Worm (Caenorhabditis elegans) whole organism, L4 larva: Measurements from ENCODE around the gene C44C10.3.
A peak's percentile ranks its signal among the peaks of the same experiment; 100 is the strongest.

Experiments used
- F10B5.3 ChIP-seq: sonication (generic microtip); optimal IDR thresholded peaks from 2 replicates; lab custom pipeline; 2016; ENCODE audit warnings: mild to moderate bottlenecking, missing genetic modification characterization, missing compliant biosample characterization
- F49E8.2 ChIP-seq: sonication (generic microtip); optimal IDR thresholded peaks from 2 replicates; lab custom pipeline; 2016; ENCODE audit warnings: missing compliant biosample characterization, mild to moderate bottlenecking, missing genetic modification characterization, borderline replicate concordance
- R02D3.7 ChIP-seq: fragments of 150-350 bp; sonication (generic microtip); optimal IDR thresholded peaks from 3 replicates; lab custom pipeline; 2014; ENCODE audit warnings: missing biosample characterization, missing genetic modification characterization
- T20F7.1 ChIP-seq: fragments of 200-800 bp; sonication (Bioruptor generic); optimal IDR thresholded peaks from 2 replicates; lab custom pipeline; 2018; ENCODE audit warnings: mild to moderate bottlenecking, missing genetic modification characterization, missing compliant biosample characterization
- T26A8.4 ChIP-seq: fragments of 200-800 bp; sonication (Bioruptor generic); IDR thresholded peaks from 2 replicates; pipeline ENCODE4 v1.3.6; 2022; ENCODE audit warnings: missing genetic modification characterization, missing compliant biosample characterization
- Y5F2A.4 ChIP-seq: fragments of 200-800 bp; sonication (Bioruptor generic); optimal IDR thresholded peaks from 2 replicates; lab custom pipeline; 2018; ENCODE audit warnings: mild to moderate bottlenecking, missing genetic modification characterization, missing compliant biosample characterization
- Y75B8A.6 ChIP-seq: fragments of 200-800 bp; sonication (Bioruptor generic); IDR thresholded peaks from 2 replicates; pipeline ENCODE4 v1.3.6; 2022; ENCODE audit warnings: missing genetic modification reagents, missing genetic modification characterization, missing compliant biosample characterization
- ZK337.2 ChIP-seq: fragments of 200-800 bp; sonication (Bioruptor generic); IDR thresholded peaks from 2 replicates; pipeline ENCODE4 v1.3.6; 2022; ENCODE audit warnings: missing genetic modification reagents, missing genetic modification characterization, missing compliant biosample characterization
- ZK546.5 ChIP-seq, 2 experiments: sonication (generic microtip); optimal IDR thresholded peaks; 2 replicates each; lab custom pipeline; 2017; ENCODE audit warnings: missing biosample characterization in 2 of 2, missing genetic modification characterization in 2 of 2
- aha-1 ChIP-seq: fragments of 150-350 bp; peaks from one replicate; lab custom pipeline; 2014; ENCODE audit warnings: missing biosample characterization, missing genetic modification characterization
- ama-1 ChIP-seq: fragments of 150-350 bp; optimal IDR thresholded peaks from 2 replicates; lab custom pipeline; 2014; ENCODE audit warnings: inconsistent platforms, mixed read lengths
- ceh-82 ChIP-seq: sonication (generic microtip); optimal IDR thresholded peaks from 2 replicates; lab custom pipeline; 2017; ENCODE audit warnings: missing biosample characterization, missing genetic modification characterization
- daf-12 ChIP-seq: fragments of 150-350 bp; optimal IDR thresholded peaks from 2 replicates; lab custom pipeline; 2014; ENCODE audit warnings: missing biosample characterization, missing genetic modification reagents, missing genetic modification characterization
- daf-16 ChIP-seq, 3 experiments: sonication (generic microtip); optimal IDR thresholded peaks; 2 replicates each; lab custom pipeline; 2016 to 2017; ENCODE audit warnings: missing genetic modification characterization in 3 of 3, missing genetic modification reagents in 3 of 3, mild to moderate bottlenecking in 2 of 3, missing compliant biosample characterization in 2 of 3, missing biosample characterization in 1 of 3, moderate library complexity in 1 of 3
- daf-8 ChIP-seq: fragments of 200-800 bp; sonication (Bioruptor generic); IDR thresholded peaks from 2 replicates; pipeline ENCODE4 v1.3.6; 2022; ENCODE audit warnings: missing genetic modification characterization, missing compliant biosample characterization
- dmd-6 ChIP-seq: fragments of 200-800 bp; sonication (Bioruptor generic); IDR thresholded peaks from 2 replicates; pipeline ENCODE4 v1.3.6; 2022; ENCODE audit warnings: missing genetic modification reagents, missing genetic modification characterization, missing compliant biosample characterization
- dve-1 ChIP-seq: sonication (generic microtip); optimal IDR thresholded peaks from 2 replicates; lab custom pipeline; 2017; ENCODE audit warnings: antibody characterized with exemption, mild to moderate bottlenecking, missing genetic modification characterization, missing compliant biosample characterization; ENCODE audit not compliant: insufficient read depth
- fos-1 ChIP-seq: fragments of 150-350 bp; optimal IDR thresholded peaks from 2 replicates; lab custom pipeline; 2014; ENCODE audit warnings: missing biosample characterization, missing genetic modification characterization
- gei-8 ChIP-seq: fragments of 200-800 bp; sonication (Bioruptor generic); optimal IDR thresholded peaks from 2 replicates; lab custom pipeline; 2018; ENCODE audit warnings: mild to moderate bottlenecking, missing genetic modification characterization, missing compliant biosample characterization
- hif-1 ChIP-seq, 2 experiments: sonication (generic microtip); optimal IDR thresholded peaks; 2 replicates each; lab custom pipeline; 2016 to 2017; ENCODE audit warnings: missing compliant biosample characterization in 2 of 2, missing genetic modification characterization in 2 of 2, missing genetic modification reagents in 2 of 2, missing genotype in 2 of 2, mild to moderate bottlenecking in 1 of 2
- hlh-11 ChIP-seq: fragments of 200-800 bp; sonication (Bioruptor generic); optimal IDR thresholded peaks from 2 replicates; lab custom pipeline; 2018; ENCODE audit warnings: mild to moderate bottlenecking, missing genetic modification characterization, missing compliant biosample characterization
- hlh-30 ChIP-seq: sonication (generic microtip); optimal IDR thresholded peaks from 2 replicates; lab custom pipeline; 2017; ENCODE audit warnings: antibody characterized with exemption, mild to moderate bottlenecking, missing genetic modification characterization, missing compliant biosample characterization; ENCODE audit not compliant: insufficient read depth
- lim-7 ChIP-seq: fragments of 200-800 bp; sonication (Bioruptor generic); IDR thresholded peaks from 2 replicates; pipeline ENCODE4 v1.3.6; 2022; ENCODE audit warnings: missing genetic modification characterization, missing compliant biosample characterization
- lin-1 ChIP-seq: fragments of 200-800 bp; sonication (Bioruptor generic); IDR thresholded peaks from 2 replicates; pipeline ENCODE4 v1.3.6; 2022; ENCODE audit warnings: missing genetic modification reagents, missing genetic modification characterization, missing compliant biosample characterization
- mep-1 ChIP-seq: fragments of 150-350 bp; sonication (generic microtip); optimal IDR thresholded peaks from 3 replicates; lab custom pipeline; 2014; ENCODE audit warnings: missing biosample characterization, missing genetic modification characterization
- mxl-3 ChIP-seq: fragments of 200-800 bp; sonication (Bioruptor generic); optimal IDR thresholded peaks from 2 replicates; lab custom pipeline; 2018; ENCODE audit warnings: mild to moderate bottlenecking, missing genetic modification characterization, missing compliant biosample characterization
- nhr-25 ChIP-seq: sonication (generic microtip); optimal IDR thresholded peaks from 2 replicates; lab custom pipeline; 2017; ENCODE audit warnings: missing genetic modification characterization, mild to moderate bottlenecking, missing compliant biosample characterization, antibody characterized with exemption, moderate library complexity, borderline replicate concordance; ENCODE audit not compliant: insufficient read depth
- nhr-28 ChIP-seq: fragments of 150-350 bp; optimal IDR thresholded peaks from 2 replicates; lab custom pipeline; 2014; ENCODE audit warnings: missing biosample characterization, missing genetic modification characterization
- nhr-41 ChIP-seq: fragments of 200-800 bp; sonication (Bioruptor generic); IDR thresholded peaks from 2 replicates; pipeline ENCODE4 v1.3.6; 2022; ENCODE audit warnings: missing genetic modification reagents, missing genetic modification characterization, missing compliant biosample characterization
- nhr-48 ChIP-seq: sonication (generic microtip); optimal IDR thresholded peaks from 2 replicates; lab custom pipeline; 2016; ENCODE audit warnings: mild to moderate bottlenecking, missing genetic modification characterization, missing compliant biosample characterization
- nhr-77 ChIP-seq: fragments of 150-350 bp; optimal IDR thresholded peaks from 2 replicates; lab custom pipeline; 2014; ENCODE audit warnings: missing biosample characterization, missing genetic modification characterization
- pqm-1 ChIP-seq: sonication (generic microtip); optimal IDR thresholded peaks from 2 replicates; lab custom pipeline; 2017; ENCODE audit warnings: missing biosample characterization, missing genetic modification characterization
- sdz-12 ChIP-seq: fragments of 200-800 bp; sonication (Bioruptor generic); optimal IDR thresholded peaks from 2 replicates; lab custom pipeline; 2018; ENCODE audit warnings: mild to moderate bottlenecking, missing genetic modification characterization, missing compliant biosample characterization
- snpc-4 ChIP-seq: fragments of 150-350 bp; optimal IDR thresholded peaks from 2 replicates; lab custom pipeline; 2014; ENCODE audit warnings: missing biosample characterization, missing genetic modification characterization
- spr-1 ChIP-seq: sonication (generic microtip); optimal IDR thresholded peaks from 2 replicates; lab custom pipeline; 2016; ENCODE audit warnings: mild to moderate bottlenecking, missing genetic modification characterization, missing compliant biosample characterization
- tra-1 ChIP-seq: fragments of 200-800 bp; sonication (Bioruptor generic); IDR thresholded peaks from 2 replicates; pipeline ENCODE4 v1.3.6; 2022; ENCODE audit warnings: missing genetic modification reagents, missing genetic modification characterization, missing compliant biosample characterization
- zag-1 ChIP-seq: fragments of 150-350 bp; optimal IDR thresholded peaks from 2 replicates; lab custom pipeline; 2014; ENCODE audit warnings: missing biosample characterization, missing genetic modification characterization
- zfp-3 ChIP-seq: fragments of 200-800 bp; sonication (Bioruptor generic); conservative IDR thresholded peaks from 2 replicates; pipeline ENCODE4 v1.3.6; 2022; ENCODE audit warnings: missing genetic modification reagents, missing genetic modification characterization, missing compliant biosample characterization
- zip-11 ChIP-seq: fragments of 200-800 bp; sonication (Bioruptor generic); IDR thresholded peaks from 2 replicates; pipeline ENCODE4 v1.3.6; 2022; ENCODE audit warnings: missing genetic modification characterization, missing compliant biosample characterization

The C44C10.3 gene

DNA sequence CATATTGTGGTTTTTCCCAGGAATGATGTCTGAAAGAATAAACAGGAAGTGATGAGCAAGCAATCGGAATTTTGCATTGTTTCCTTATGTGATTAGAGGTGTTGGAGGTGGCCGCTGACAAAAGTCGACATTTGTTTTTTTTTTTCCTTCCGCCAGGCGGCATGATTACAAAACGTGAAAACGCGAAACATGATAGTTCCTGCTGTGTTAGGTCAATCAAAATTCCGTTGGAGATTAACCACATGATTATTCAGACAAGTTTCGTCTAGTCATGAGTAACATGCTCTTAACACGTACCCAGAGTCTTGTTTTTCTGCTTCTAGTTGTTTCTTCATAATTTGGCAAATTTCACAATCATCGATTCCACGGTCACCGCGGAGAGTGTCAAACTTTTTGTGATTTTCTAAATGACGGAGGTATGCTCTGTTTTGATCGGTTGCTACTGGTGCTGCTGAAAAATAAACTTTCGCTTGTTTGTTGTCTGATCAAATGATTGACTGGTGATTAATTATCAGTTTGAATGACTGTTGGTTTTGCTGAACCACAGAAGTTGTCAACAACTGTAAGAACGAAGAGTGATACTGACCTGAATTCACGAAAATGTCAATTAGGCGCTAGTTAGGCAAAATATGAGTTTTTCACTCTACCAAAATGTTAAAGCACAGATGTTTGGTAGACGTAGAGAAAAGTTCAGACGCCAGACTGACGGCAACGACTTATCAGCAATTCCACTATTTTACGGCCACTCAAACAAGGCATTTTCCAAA, 22.9 kb upstream of the C44C10.3 start (continued):
- no peak for TF ChIP-seq Y5F2A.4 (GFP tag; lab: Kevin White, UChicago)
- TF ChIP-seq tra-1 (GFP tag; lab: Robert Waterston, UW) = peak; percentile 67; the same call in 1 of the 2 replicates

DNA sequence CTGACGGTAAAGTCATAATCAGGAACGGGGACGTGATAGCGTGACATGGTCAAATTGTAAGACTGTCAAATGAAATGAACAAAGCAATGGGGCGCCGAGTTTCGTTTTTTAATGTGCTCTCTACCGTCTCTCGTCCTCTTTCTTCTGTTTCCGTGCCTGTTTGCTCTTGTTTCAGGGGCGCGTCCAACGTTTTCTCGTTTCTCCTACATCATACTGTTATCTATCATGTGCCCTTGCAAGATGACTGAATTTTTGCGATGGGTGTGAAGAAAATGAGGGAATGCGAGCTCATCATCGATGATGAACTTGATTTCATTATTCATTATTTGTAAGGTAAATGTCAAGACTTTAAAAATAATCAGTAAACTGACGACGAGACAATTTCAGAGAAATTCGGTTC, 21.5 kb upstream of the C44C10.3 start, which contains the start of gene T04F8.7:
T04F8.7 (minus strand) TSS at position 130 of the 400 bp plus-strand sequence.
- TF ChIP-seq lim-7 (GFP tag; lab: Robert Waterston, UW) = no peak
- peak; percentile 75 for TF ChIP-seq dve-1 (tag; lab: Kevin White, UChicago)
- no peak for TF ChIP-seq daf-12 (tag; lab: Kevin White, UChicago)
- TF ChIP-seq aha-1 (tag; lab: Kevin White, UChicago) = peak; percentile 95
- TF ChIP-seq ceh-82 = no peak
- no peak for TF ChIP-seq zfp-3 (GFP tag; lab: Robert Waterston, UW)
- TF ChIP-seq lin-1 (GFP tag; lab: Robert Waterston, UW) = no peak
- no peak for TF ChIP-seq daf-16 (GFP tag; optimal IDR thresholded peaks at IDR 0.05; lab: Kevin White, UChicago)
- peak; percentile 87 for TF ChIP-seq daf-16 (tag; optimal IDR thresholded peaks at IDR 0.05; lab: Kevin White, UChicago)
- TF ChIP-seq nhr-77 (tag; lab: Kevin White, UChicago) = peak; percentile 13
- TF ChIP-seq hif-1 (tag; optimal IDR thresholded peaks at IDR 0.05; lab: Kevin White, UChicago) = peak in 1 of 2 experiments; percentile 32
- peak; percentile 39 for TF ChIP-seq mxl-3 (GFP tag; lab: Kevin White, UChicago)
- peak; percentile 66 for TF ChIP-seq nhr-28
- peak; percentile 65 for TF ChIP-seq hlh-30
- TF ChIP-seq ZK337.2 (GFP tag; lab: Robert Waterston, UW) = no peak
- no peak for TF ChIP-seq T20F7.1 (GFP tag; lab: Kevin White, UChicago)
- no peak for TF ChIP-seq mep-1 (tag; lab: Kevin White, UChicago)
- TF ChIP-seq nhr-25 (tag; lab: Kevin White, UChicago) = no peak
- no peak for TF ChIP-seq sdz-12
- TF ChIP-seq pqm-1 (tag; lab: Kevin White, UChicago) = peak; percentile 50
- peak; percentile 85 for TF ChIP-seq hlh-11
- TF ChIP-seq dmd-6 (GFP tag; lab: Robert Waterston, UW) = peak; percentile 88
- no peak for TF ChIP-seq F49E8.2
- TF ChIP-seq zip-11 (GFP tag; lab: Robert Waterston, UW) = no peak
- TF ChIP-seq nhr-41 (GFP tag; lab: Robert Waterston, UW) = 0 out of 2 replicates have a peak, but pooled peaks have one; percentile 13
- TF ChIP-seq tra-1 (GFP tag; lab: Robert Waterston, UW) = 0 out of 2 replicates have a peak, but pooled peaks have one; percentile 42
- TF ChIP-seq T26A8.4 = no peak
- peak; percentile 38 for TF ChIP-seq nhr-48

DNA sequence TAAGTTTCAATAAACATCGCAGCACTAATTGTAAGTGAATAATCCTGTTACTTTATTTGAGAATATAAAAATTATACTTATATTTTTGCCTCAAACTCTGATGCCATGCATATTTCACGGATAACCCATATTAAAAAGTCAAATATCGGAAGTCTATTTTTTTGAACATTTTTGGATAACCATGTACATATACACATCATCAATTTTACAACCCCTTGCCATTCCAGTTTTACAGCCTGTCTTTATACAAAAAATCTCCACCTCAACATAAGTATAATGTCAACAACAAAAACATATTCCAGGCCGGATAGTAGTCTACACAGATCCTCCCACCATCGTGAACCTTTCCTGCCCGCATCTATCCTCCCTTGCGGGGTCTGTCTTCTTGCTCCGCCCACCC, 18.1 kb upstream of the C44C10.3 start, which contains the start of gene hnd-1:
hnd-1 (plus strand) TSS at position 301 of the 400 bp plus-strand sequence.
- no peak for TF ChIP-seq Y75B8A.6 (GFP tag; lab: Robert Waterston, UW)
- no peak for TF ChIP-seq ZK546.5 (tag; optimal IDR thresholded peaks at IDR 0.05; lab: Kevin White, UChicago)
- TF ChIP-seq nhr-48 = no peak
- TF ChIP-seq ZK337.2 (GFP tag; lab: Robert Waterston, UW) = no peak
- no peak for TF ChIP-seq ama-1
- TF ChIP-seq nhr-77 (tag; lab: Kevin White, UChicago) = no peak
- no peak for TF ChIP-seq hlh-11
- TF ChIP-seq zag-1 (tag; lab: Kevin White, UChicago) = no peak
- no peak for TF ChIP-seq gei-8 (GFP tag; lab: Kevin White, UChicago)
- no peak for TF ChIP-seq dmd-6 (GFP tag; lab: Robert Waterston, UW)
- TF ChIP-seq daf-8 (GFP tag; lab: Robert Waterston, UW) = no peak
- TF ChIP-seq pqm-1 (tag; lab: Kevin White, UChicago) = no peak
- TF ChIP-seq fos-1 (tag; lab: Kevin White, UChicago) = no peak
- no peak for TF ChIP-seq T26A8.4
- no peak for TF ChIP-seq snpc-4 (tag; lab: Kevin White, UChicago)
- no peak for TF ChIP-seq spr-1 (tag; lab: Kevin White, UChicago)
- TF ChIP-seq F10B5.3 (tag; lab: Kevin White, UChicago) = no peak
- no peak for TF ChIP-seq R02D3.7 (tag; lab: Kevin White, UChicago)
- TF ChIP-seq, all 104 proteins: peak for 0
